Fruit fly (Drosophila melanogaster) ovary, adult (tissue): ENCODE results near the gene CG5191.

Experiments used
- CG17801 ChIP-seq: fragments of 200-800 bp; optimal IDR thresholded peaks from 2 replicates; lab custom pipeline; 2019; ENCODE audit warnings: missing biosample characterization, mild to moderate bottlenecking, missing genetic modification characterization, moderate library complexity; ENCODE audit not compliant: partially characterized antibody

The CG5191 gene

DNA sequence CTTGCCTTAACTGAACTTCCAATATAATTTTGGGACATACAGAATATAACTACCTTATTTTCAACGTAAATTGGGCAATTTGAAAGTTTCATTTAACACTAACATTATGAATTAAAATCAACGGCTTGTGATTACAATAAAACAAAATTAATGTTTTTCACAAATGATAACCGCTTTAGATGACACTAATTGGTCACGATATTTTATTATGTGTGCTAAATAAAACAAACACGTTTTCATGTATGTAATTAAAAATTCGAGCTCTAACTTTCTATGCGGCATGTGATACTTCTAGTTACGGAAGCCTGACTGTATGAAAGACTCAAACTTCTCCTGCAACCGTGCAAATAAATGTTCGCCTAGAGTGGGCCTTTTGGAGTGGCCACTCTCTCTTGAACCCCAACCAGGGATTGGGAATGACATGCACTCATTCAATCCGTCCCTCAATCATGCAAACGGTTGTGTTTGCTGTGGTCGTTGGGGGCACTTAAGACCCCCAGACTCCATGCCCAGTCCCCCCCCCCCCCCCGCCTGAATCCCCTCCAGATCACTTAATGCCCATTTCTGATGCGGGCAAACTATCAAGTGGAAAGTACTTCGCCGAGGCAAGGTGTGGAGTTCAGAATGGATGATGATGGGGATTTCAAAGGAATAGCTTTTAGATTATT lies 34.6 kb downstream of the CG5191 start:
- no peak for TF ChIP-seq CG17801

DNA sequence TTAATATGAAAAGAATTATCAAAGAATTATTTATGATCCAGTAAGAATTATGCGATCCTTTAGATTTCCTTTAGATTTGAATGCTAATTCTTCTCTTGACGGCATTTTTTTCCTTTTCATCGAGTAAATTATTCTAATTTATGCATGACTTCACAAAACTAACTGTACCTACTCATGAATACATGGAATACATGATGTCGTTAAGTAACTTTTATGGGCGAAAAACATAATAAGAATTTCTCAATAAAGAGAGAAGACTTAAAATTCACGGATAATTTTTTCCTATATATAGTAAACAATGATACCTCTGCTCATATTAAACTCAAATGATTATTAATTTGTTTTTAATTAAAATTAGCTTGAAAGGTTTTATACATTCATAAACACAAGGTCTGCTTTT lies 35.2 kb downstream of the CG5191 start:
- no peak for TF ChIP-seq CG17801

DNA sequence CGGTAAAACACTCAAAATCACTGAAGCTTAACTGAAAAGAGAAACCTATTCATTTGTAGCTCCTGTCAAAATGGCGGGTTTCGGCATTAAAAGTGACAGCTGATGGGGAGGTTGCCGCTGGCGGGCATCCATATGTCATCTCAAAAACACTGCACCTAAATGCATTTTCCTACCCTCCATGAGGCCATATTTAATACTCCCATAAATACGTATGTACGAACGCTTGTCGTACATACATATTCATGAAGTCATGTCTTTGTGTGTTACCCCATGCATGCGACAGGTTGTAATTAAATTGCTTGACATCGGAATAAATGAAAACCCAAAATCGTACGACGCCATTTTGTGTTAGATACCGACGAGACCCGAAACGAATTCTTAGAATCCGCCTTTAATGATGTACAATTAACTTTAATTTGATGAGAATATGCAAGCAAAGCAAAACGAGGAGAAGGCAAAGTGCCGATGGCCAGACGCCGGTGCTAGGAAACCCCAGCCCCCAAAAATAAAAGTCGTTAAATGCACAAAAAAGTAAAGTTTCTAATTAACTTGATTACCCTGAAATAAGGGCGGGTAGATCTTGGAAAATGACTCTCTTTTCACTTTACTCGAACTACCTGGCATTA lies 35.8 kb downstream of the CG5191 start:
- no peak for TF ChIP-seq CG17801

DNA sequence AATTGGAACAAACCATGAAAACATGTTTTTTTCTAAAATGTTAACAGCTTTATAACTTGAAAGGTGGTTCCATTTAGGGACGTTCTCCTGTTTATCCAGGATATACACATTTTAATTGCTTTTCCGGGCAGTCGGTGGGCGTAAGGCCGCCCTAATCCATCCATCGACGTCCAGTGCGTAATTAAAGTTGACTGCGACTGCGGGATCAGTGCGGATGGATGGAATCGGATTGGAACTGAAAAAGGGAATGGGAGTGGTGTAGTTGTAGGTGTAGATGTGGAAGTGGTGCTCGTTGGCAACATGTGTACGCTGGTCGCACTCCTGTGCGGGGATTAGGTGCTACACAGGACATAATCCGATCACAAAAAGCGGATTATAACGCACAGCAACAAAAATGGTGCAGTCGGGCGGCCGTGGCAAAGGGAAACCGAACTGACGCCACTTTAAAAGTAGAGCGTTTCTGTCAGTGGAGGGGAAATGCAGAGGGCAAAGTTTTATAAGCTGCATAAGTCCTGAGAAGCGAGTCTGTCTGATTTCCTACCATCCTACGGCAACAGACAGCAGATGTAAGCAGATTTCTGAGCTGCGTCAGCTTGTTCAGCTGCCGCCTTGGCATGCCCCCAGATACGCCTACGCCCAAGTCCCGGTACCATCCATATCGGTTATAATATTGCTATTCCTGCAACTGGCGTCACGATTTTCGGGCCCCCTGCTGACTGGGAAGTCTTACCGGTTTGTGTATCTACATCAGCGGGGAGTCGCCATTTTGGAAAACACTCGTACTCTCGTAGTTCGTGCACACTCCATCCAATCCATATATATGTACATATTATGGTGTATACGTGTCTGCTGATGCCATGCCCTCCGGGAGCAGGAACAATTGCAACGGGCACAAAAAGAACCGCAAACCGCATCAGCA lies 37.0 kb downstream of the CG5191 start:
- TF ChIP-seq CG17801, result no peak

DNA sequence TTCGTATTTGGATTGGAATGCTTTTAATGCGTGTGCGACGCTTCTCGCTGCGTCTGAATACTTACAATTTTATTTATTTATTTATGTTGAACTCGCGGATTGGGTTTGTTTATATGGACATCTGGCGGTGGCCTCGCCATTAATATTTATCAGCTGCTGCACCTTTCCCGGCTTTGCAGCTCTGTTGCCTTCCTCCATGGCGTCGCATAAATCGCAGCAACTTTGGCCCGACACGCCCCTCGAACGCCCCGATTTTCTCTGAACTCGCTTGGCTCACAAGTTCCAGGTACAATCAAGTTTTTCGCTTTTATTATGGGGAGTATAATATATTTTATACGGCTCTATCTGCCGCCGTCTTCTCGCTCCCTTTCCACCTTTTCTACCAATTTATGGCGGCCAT lies 39.4 kb downstream of the CG5191 start:
- TF ChIP-seq CG17801, result no peak

DNA sequence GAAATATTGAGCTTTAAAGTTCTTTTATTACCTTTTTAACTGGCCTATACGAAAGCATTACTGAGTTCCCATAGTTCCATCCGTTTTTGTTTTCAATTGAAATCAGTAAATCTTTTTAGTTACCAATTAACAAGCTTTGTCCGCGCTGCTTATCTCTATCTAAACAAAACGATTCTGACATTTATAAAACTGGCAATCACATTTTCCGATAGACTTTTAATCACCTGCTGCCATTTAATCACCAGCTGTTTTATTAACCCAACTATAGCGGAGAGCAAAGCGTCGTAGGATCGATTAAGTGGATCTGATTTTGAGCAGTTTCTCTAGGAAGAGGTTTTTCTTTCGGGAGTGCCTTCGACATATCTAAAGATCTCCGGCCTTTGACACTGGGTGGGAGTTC lies 41.9 kb downstream of the CG5191 start:
- no peak for TF ChIP-seq CG17801

dm6 chr3R:20604078-20604477 lies 43.4 kb downstream of the CG5191 start:
- TF ChIP-seq CG17801, result no peak

- no peak for TF ChIP-seq CG17801
Measured at dm6 chr3R:20605078-20605477, 44.4 kb downstream of the CG5191 start.

DNA sequence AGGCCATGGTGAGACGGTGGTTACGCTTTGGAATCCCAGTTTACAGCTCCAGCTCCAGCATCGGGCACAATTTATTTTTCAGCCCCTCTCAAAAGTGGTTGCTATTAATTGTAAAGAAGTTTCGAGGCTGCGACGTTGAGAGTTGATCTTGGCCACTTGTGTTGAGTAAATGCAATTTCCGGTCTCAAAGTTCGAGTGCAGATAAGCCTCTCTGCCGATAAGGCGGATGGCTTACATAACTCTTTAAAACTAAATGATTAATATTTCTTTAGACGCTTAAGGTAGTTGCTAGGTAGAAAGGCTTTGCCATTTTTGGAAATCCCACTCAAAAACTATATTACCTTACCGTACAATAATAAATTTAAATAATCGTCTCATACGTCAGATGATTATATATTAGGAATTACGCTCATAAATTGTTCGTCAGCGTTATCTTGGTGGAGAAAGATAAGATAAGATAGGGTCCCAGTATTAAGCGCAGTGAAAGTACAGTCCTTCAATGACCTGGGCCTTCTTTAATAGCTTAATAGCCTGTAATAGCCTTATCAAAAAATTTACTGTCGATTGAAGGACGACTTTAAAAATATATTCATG lies 45.0 kb downstream of the CG5191 start:
- TF ChIP-seq CG17801, result no peak

dm6 chr3R:20608199-20608598 lies 47.5 kb downstream of the CG5191 start:
- TF ChIP-seq CG17801, result no peak

dm6 chr3R:20616801-20617200 lies 56.1 kb downstream of the CG5191 start, which contains the start of gene CG15923:
Gene CG15923 (minus strand): TSS chr3R:20616901.
- TF ChIP-seq CG17801, result no peak

dm6 chr3R:20617583-20617982 lies 56.9 kb downstream of the CG5191 start, which contains the start of gene CG5466:
Gene CG5466 (plus strand): TSS chr3R:20617883.
- no peak for TF ChIP-seq CG17801

dm6 chr3R:20618947-20619346 lies 58.3 kb downstream of the CG5191 start:
- TF ChIP-seq CG17801, result no peak

DNA sequence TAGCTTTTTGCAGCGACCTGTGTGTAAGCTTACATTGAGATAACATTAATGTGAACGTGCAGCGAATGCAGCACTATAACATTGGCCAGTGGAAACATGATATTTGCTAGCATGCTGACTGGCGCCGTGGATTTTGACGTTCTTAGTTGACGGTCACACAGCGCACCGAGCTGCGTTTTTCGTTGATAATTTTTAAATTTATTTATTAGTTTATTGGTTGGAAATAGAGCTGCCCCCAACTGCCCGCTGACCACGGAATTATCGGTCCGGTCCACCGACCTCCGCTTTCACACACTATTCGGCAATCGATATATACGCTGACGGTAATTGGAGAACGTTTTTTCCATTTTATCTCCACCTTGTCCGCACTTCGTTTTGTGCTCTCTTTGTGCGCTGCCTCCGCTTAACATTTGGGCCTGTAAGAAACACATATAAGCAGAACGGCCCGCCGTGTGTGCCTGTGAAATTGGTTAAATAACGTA lies 61.2 kb downstream of the CG5191 start, which contains the start of gene H:
Gene H (plus strand): TSS at position 134 of the 482 bp plus-strand sequence.
- no peak for TF ChIP-seq CG17801
